Fruit fly (Drosophila melanogaster): ENCODE results near the gene alpha-Man-Ib.

Gene alpha-Man-Ib

dm6 chr3R:29062717-29063206 is 49.9 kb downstream of the alpha-Man-Ib start, which contains the start of the genes Cul5 and Bicra (continued):
- TF ChIP-seq Dll (GFP tag; IDR thresholded peaks at IDR 0.05; ENCODE audit: partially characterized antibody), result no peak; the same call in 3 of the 4 replicates
- peak; percentile 32 for TF ChIP-seq CG15514 (GFP tag; optimal IDR thresholded peaks at IDR 0.05)
- no peak for TF ChIP-seq CG31441 (GFP tag; IDR thresholded peaks at IDR 0.05)
- no peak for TF ChIP-seq trh (GFP tag; optimal IDR thresholded peaks at IDR 0.05)
- TF ChIP-seq Lpt (GFP tag; optimal IDR thresholded peaks at IDR 0.05), result no peak
- TF ChIP-seq CG7357 (GFP tag; IDR thresholded peaks at IDR 0.05), result no peak
- no peak for TF ChIP-seq CG32767 (GFP tag; IDR thresholded peaks at IDR 0.05)
- no peak for TF ChIP-seq Dek (tag; optimal IDR thresholded peaks at IDR 0.05)
- no peak for TF ChIP-seq Spps (tag; optimal IDR thresholded peaks at IDR 0.05)
- TF ChIP-seq CG10565 (GFP tag; optimal IDR thresholded peaks at IDR 0.05), result no peak
- TF ChIP-seq bowl (GFP tag; IDR thresholded peaks at IDR 0.05), result no peak
- TF ChIP-seq CG10431 (GFP tag; optimal IDR thresholded peaks at IDR 0.05), result no peak
- no peak for TF ChIP-seq Hmr (GFP tag; optimal IDR thresholded peaks at IDR 0.05)
- TF ChIP-seq wdn (GFP tag; IDR thresholded peaks at IDR 0.05), result no peak
- TF ChIP-seq CG18476 (GFP tag; optimal IDR thresholded peaks at IDR 0.05), result no peak
- TF ChIP-seq CG3726 (GFP tag; IDR thresholded peaks at IDR 0.05), result no peak
- no peak for TF ChIP-seq abd-A (tag; optimal IDR thresholded peaks at IDR 0.05)
- TF ChIP-seq disco-r (GFP tag; optimal IDR thresholded peaks at IDR 0.05), result no peak
- TF ChIP-seq CG2129 (GFP tag; IDR thresholded peaks at IDR 0.05; ENCODE audit: partially characterized antibody), result peak; percentile 63
- peak; percentile 72 for TF ChIP-seq stwl (tag; optimal IDR thresholded peaks at IDR 0.05)
- peak; percentile 16 for TF ChIP-seq Ets97D (GFP tag; optimal IDR thresholded peaks at IDR 0.05)
- peak; percentile 41 for TF ChIP-seq CG17912 (GFP tag; optimal IDR thresholded peaks at IDR 0.05)
- peak; percentile 61 for TF ChIP-seq MBD-R2 (GFP tag; IDR thresholded peaks at IDR 0.05)
- no peak for TF ChIP-seq Nf-YA (GFP tag; IDR thresholded peaks at IDR 0.05)
- TF ChIP-seq CG12744 (GFP tag; optimal IDR thresholded peaks at IDR 0.05), result no peak
- TF ChIP-seq CG1602 (GFP tag; optimal IDR thresholded peaks at IDR 0.05), result no peak
- TF ChIP-seq CHES-1-like (GFP tag; optimal IDR thresholded peaks at IDR 0.05), result no peak
- no peak for TF ChIP-seq dm (GFP tag; optimal IDR thresholded peaks at IDR 0.05)
- no peak for TF ChIP-seq CG6689 (GFP tag; IDR thresholded peaks at IDR 0.05)
- no peak for TF ChIP-seq CG11695 (GFP tag; IDR thresholded peaks at IDR 0.05)
- peak; percentile 88; the same call in 2 of the 3 replicates for TF ChIP-seq mld (GFP tag; IDR thresholded peaks at IDR 0.05; ENCODE audit: partially characterized antibody)
- no peak for TF ChIP-seq CG17385 (GFP tag; optimal IDR thresholded peaks at IDR 0.05)
- no peak for TF ChIP-seq ash1 (GFP tag; optimal IDR thresholded peaks at IDR 0.05)
- TF ChIP-seq pros (GFP tag; optimal IDR thresholded peaks at IDR 0.05), result no peak
- TF ChIP-seq Bteb2 (GFP tag; optimal IDR thresholded peaks at IDR 0.05), result peak; percentile 14
- TF ChIP-seq lab (GFP tag; optimal IDR thresholded peaks at IDR 0.05), result no peak
- TF ChIP-seq Chrac-16 (GFP tag; optimal IDR thresholded peaks at IDR 0.05), result no peak
- TF ChIP-seq Trl (optimal IDR thresholded peaks at IDR 0.05), result no peak
- peak; percentile 39 for TF ChIP-seq Trl (GFP tag; optimal IDR thresholded peaks at IDR 0.05)
- TF ChIP-seq CG14860 (GFP tag; IDR thresholded peaks at IDR 0.05; ENCODE audit: partially characterized antibody), result peak; percentile 91
- no peak for TF ChIP-seq Drgx (GFP tag; IDR thresholded peaks at IDR 0.05)
- TF ChIP-seq Sin3A (optimal IDR thresholded peaks at IDR 0.05), result peak; percentile 84
- no peak for TF ChIP-seq CG32532 (GFP tag; IDR thresholded peaks at IDR 0.05)
- TF ChIP-seq CG1647 (GFP tag; optimal IDR thresholded peaks at IDR 0.05), result no peak
- TF ChIP-seq E2f2 (GFP tag; IDR thresholded peaks at IDR 0.05), result 0 out of 2 replicates have a peak, but pooled peaks have one; percentile 57
- peak; percentile 81; the same call in 2 of the 3 replicates for TF ChIP-seq Doc3 (GFP tag; IDR thresholded peaks at IDR 0.05; ENCODE audit: partially characterized antibody)
- TF ChIP-seq caup (GFP tag; optimal IDR thresholded peaks at IDR 0.05; ENCODE audit: severe bottlenecking), result no peak
- TF ChIP-seq CG3281 (GFP tag; optimal IDR thresholded peaks at IDR 0.05), result no peak
- TF ChIP-seq sens (GFP tag), result peak; percentile 4
- TF ChIP-seq dan (GFP tag; IDR thresholded peaks at IDR 0.05), result no peak
- no peak for TF ChIP-seq CG6683 (GFP tag; optimal IDR thresholded peaks at IDR 0.05)
- TF ChIP-seq so (GFP tag; IDR thresholded peaks at IDR 0.05), result no peak
